Worm (Caenorhabditis elegans) whole organism, young adult: Measurements from ENCODE around the gene far-4.

Experiments used
- B0019.2 ChIP-seq: fragments of 200-800 bp; sonication (Bioruptor generic); conservative IDR thresholded peaks from 2 replicates; pipeline ENCODE4 v1.3.6; 2022; ENCODE audit warnings: missing genetic modification reagents, missing genetic modification characterization, missing compliant biosample characterization
- D2030.7 ChIP-seq: fragments of 200-800 bp; sonication (Bioruptor generic); IDR thresholded peaks from 2 replicates; pipeline ENCODE4 v1.3.6; 2022; ENCODE audit warnings: missing genetic modification reagents, missing genetic modification characterization, missing compliant biosample characterization
- F10E7.11 ChIP-seq: sonication (generic microtip); optimal IDR thresholded peaks from 2 replicates; lab custom pipeline; 2017; ENCODE audit warnings: mild to moderate bottlenecking, missing genetic modification characterization, moderate library complexity, missing compliant biosample characterization
- F33H1.4 ChIP-seq: fragments of 200-800 bp; sonication (Bioruptor generic); IDR thresholded peaks from 2 replicates; pipeline ENCODE4 v1.3.6; 2022; ENCODE audit warnings: missing genetic modification reagents, missing genetic modification characterization, missing compliant biosample characterization
- F49E8.2 ChIP-seq: sonication (generic microtip); optimal IDR thresholded peaks from 3 replicates; lab custom pipeline; 2017; ENCODE audit warnings: missing genetic modification characterization, mild to moderate bottlenecking, missing compliant biosample characterization, antibody characterized with exemption, moderate library complexity; ENCODE audit not compliant: insufficient read depth
- T26A5.8 ChIP-seq: sonication (generic microtip); optimal IDR thresholded peaks from 2 replicates; lab custom pipeline; 2016; ENCODE audit warnings: missing genetic modification characterization, missing compliant biosample characterization
- Y56A3A.18 ChIP-seq: fragments of 200-800 bp; sonication (Bioruptor generic); IDR thresholded peaks from 2 replicates; pipeline ENCODE4 v1.3.6; 2022; ENCODE audit warnings: missing genetic modification reagents, missing genetic modification characterization, missing compliant biosample characterization
- Y95B8A.8 ChIP-seq: fragments of 200-800 bp; sonication (Bioruptor generic); IDR thresholded peaks from 2 replicates; pipeline ENCODE4 v1.3.6; 2022; ENCODE audit warnings: missing genetic modification reagents, missing genetic modification characterization, missing compliant biosample characterization
- ZK185.1 ChIP-seq: sonication (generic microtip); optimal IDR thresholded peaks from 2 replicates; lab custom pipeline; 2016; ENCODE audit warnings: mild to moderate bottlenecking, missing genetic modification characterization, missing compliant biosample characterization; ENCODE audit not compliant: poor library complexity, severe bottlenecking
- aptf-2 ChIP-seq: fragments of 200-800 bp; sonication (Bioruptor generic); conservative IDR thresholded peaks from 2 replicates; pipeline ENCODE4 v1.3.6; 2022; ENCODE audit warnings: missing genetic modification reagents, missing genetic modification characterization, missing compliant biosample characterization
- aptf-3 ChIP-seq: fragments of 200-800 bp; sonication (Bioruptor generic); IDR thresholded peaks from 2 replicates; pipeline ENCODE4 v1.3.6; 2022; ENCODE audit warnings: missing genetic modification characterization, missing compliant biosample characterization
- attf-3 ChIP-seq: fragments of 200-800 bp; sonication (Bioruptor generic); conservative IDR thresholded peaks from 2 replicates; pipeline ENCODE4 v1.3.6; 2022; ENCODE audit warnings: missing genetic modification reagents, missing genetic modification characterization, missing compliant biosample characterization
- bed-1 ChIP-seq: fragments of 200-800 bp; sonication (Bioruptor generic); IDR thresholded peaks from 2 replicates; pipeline ENCODE4 v1.3.6; 2022; ENCODE audit warnings: missing genetic modification reagents, missing genetic modification characterization, missing compliant biosample characterization
- cebp-1 ChIP-seq, 2 experiments: fragments of 200-800 bp in 1 of 2; sonication (Bioruptor generic) in 1 of 2; sonication (generic microtip) in 1 of 2; IDR thresholded peaks in 1 of 2; optimal IDR thresholded peaks in 1 of 2; 2 replicates each; pipeline versions ENCODE4 v1.3.6 to Lab custom; 2017 to 2022; ENCODE audit warnings: missing compliant biosample characterization in 2 of 2, missing genetic modification characterization in 2 of 2, mild to moderate bottlenecking in 1 of 2, missing genetic modification reagents in 1 of 2, moderate library complexity in 1 of 2
- ceh-91 ChIP-seq: fragments of 200-800 bp; sonication (Bioruptor generic); IDR thresholded peaks from 2 replicates; pipeline ENCODE4 v1.3.6; 2022; ENCODE audit warnings: missing genetic modification reagents, missing genetic modification characterization, missing compliant biosample characterization
- dox-1 ChIP-seq: fragments of 200-800 bp; sonication (Bioruptor generic); IDR thresholded peaks from 2 replicates; pipeline ENCODE4 v1.3.6; 2022; ENCODE audit warnings: missing genetic modification reagents, missing genetic modification characterization, missing compliant biosample characterization
- dpl-1 ChIP-seq: fragments of 150-350 bp; optimal IDR thresholded peaks from 2 replicates; lab custom pipeline; 2014; ENCODE audit warnings: missing biosample characterization, missing genetic modification reagents, missing genetic modification characterization
- efl-1 ChIP-seq: fragments of 150-350 bp; optimal IDR thresholded peaks from 2 replicates; lab custom pipeline; 2014; ENCODE audit warnings: missing biosample characterization, missing genetic modification reagents, missing genetic modification characterization
- ets-4 ChIP-seq: fragments of 200-800 bp; sonication (Bioruptor generic); optimal IDR thresholded peaks from 2 replicates; lab custom pipeline; 2018; ENCODE audit warnings: mild to moderate bottlenecking, missing genetic modification characterization, missing compliant biosample characterization
- him-1 ChIP-seq: sonication (generic microtip); optimal IDR thresholded peaks from 2 replicates; lab custom pipeline; 2016; ENCODE audit warnings: missing genotype, missing genetic modification reagents, missing genetic modification characterization, missing compliant biosample characterization
- hmg-1.2 ChIP-seq: fragments of 200-800 bp; sonication (Bioruptor generic); IDR thresholded peaks from 2 replicates; pipeline ENCODE4 v1.3.6; 2022; ENCODE audit warnings: missing genetic modification reagents, missing genetic modification characterization, missing compliant biosample characterization
- lsl-1 ChIP-seq: fragments of 200-800 bp; sonication (Bioruptor generic); optimal IDR thresholded peaks from 2 replicates; lab custom pipeline; 2018; ENCODE audit warnings: mild to moderate bottlenecking, missing genetic modification characterization, moderate library complexity, missing compliant biosample characterization
- madf-6 ChIP-seq: fragments of 200-800 bp; sonication (Bioruptor generic); IDR thresholded peaks from 2 replicates; pipeline ENCODE4 v1.3.6; 2022; ENCODE audit warnings: missing genetic modification reagents, missing genetic modification characterization, missing compliant biosample characterization
- madf-8 ChIP-seq: fragments of 200-800 bp; sonication (Bioruptor generic); conservative IDR thresholded peaks from 2 replicates; pipeline ENCODE4 v1.3.6; 2022; ENCODE audit warnings: missing genetic modification reagents, missing genetic modification characterization, missing compliant biosample characterization
- nfya-2 ChIP-seq: fragments of 200-800 bp; sonication (Bioruptor generic); IDR thresholded peaks from 2 replicates; pipeline ENCODE4 v1.3.6; 2022; ENCODE audit warnings: missing genetic modification reagents, missing genetic modification characterization, missing compliant biosample characterization
- nhr-120 ChIP-seq: fragments of 200-800 bp; sonication (Bioruptor generic); IDR thresholded peaks from 2 replicates; pipeline ENCODE4 v1.3.6; 2022; ENCODE audit warnings: missing genetic modification characterization, missing compliant biosample characterization
- nhr-27 ChIP-seq: fragments of 200-800 bp; sonication (Bioruptor generic); optimal IDR thresholded peaks from 2 replicates; lab custom pipeline; 2018; ENCODE audit warnings: mild to moderate bottlenecking, missing genetic modification characterization, moderate library complexity, missing compliant biosample characterization
- pbrm-1 ChIP-seq: fragments of 200-800 bp; sonication (Bioruptor generic); IDR thresholded peaks from 2 replicates; pipeline ENCODE4 v1.3.6; 2022; ENCODE audit warnings: missing genetic modification reagents, missing genetic modification characterization, missing compliant biosample characterization
- pha-4 ChIP-seq: fragments of 150-350 bp; sonication (generic microtip); optimal IDR thresholded peaks from 2 replicates; lab custom pipeline; 2014; ENCODE audit warnings: missing biosample characterization, missing genetic modification reagents, missing genetic modification characterization
- rcor-1 ChIP-seq: fragments of 200-800 bp; sonication (Bioruptor generic); IDR thresholded peaks from 2 replicates; pipeline ENCODE4 v1.3.6; 2022; ENCODE audit warnings: missing genetic modification reagents, missing genetic modification characterization, missing compliant biosample characterization
- rpc-1 ChIP-seq, 2 experiments: fragments of 150-350 bp in 1 of 2; sonication (generic microtip) in 1 of 2; optimal IDR thresholded peaks; 2 replicates each; lab custom pipeline; 2014 to 2018; ENCODE audit warnings: missing biosample characterization in 1 of 2, missing genetic modification characterization in 1 of 2, missing genetic modification reagents in 1 of 2, missing genotype in 1 of 2
- snpc-1.1 ChIP-seq: sonication (generic microtip); optimal IDR thresholded peaks from 2 replicates; lab custom pipeline; 2017; ENCODE audit warnings: missing genetic modification characterization, mild to moderate bottlenecking, missing compliant biosample characterization, antibody characterized with exemption, moderate library complexity, missing genotype, missing genetic modification reagents; ENCODE audit not compliant: insufficient read depth
- snpc-1.3 ChIP-seq: sonication (generic microtip); optimal IDR thresholded peaks from 2 replicates; lab custom pipeline; 2017; ENCODE audit warnings: missing genetic modification characterization, mild to moderate bottlenecking, missing compliant biosample characterization, antibody characterized with exemption, moderate library complexity, missing genotype, missing genetic modification reagents; ENCODE audit not compliant: insufficient read depth
- snpc-3.4 ChIP-seq: sonication (generic microtip); optimal IDR thresholded peaks from 2 replicates; lab custom pipeline; 2017; ENCODE audit warnings: missing genetic modification characterization, mild to moderate bottlenecking, missing compliant biosample characterization, antibody characterized with exemption, moderate library complexity, missing genotype, missing genetic modification reagents
- snpc-4 ChIP-seq, 5 experiments: fragments of 150-350 bp in 1 of 5; sonication (generic microtip) in 4 of 5; optimal IDR thresholded peaks; 2 replicates each; lab custom pipeline; 2014 to 2018; ENCODE audit warnings: missing genetic modification characterization in 5 of 5, missing biosample characterization in 3 of 5, antibody characterized with exemption in 2 of 5, mild to moderate bottlenecking in 2 of 5, missing compliant biosample characterization in 2 of 5, missing genotype in 2 of 5, moderate library complexity in 2 of 5, missing genetic modification reagents in 1 of 5
- tbp1 ChIP-seq: fragments of 200-800 bp; sonication (Bioruptor generic); optimal IDR thresholded peaks from 2 replicates; lab custom pipeline; 2018; ENCODE audit warnings: mild to moderate bottlenecking, missing genetic modification characterization, missing compliant biosample characterization
- tbx-9 ChIP-seq: sonication (generic microtip); optimal IDR thresholded peaks from 2 replicates; lab custom pipeline; 2016; ENCODE audit warnings: borderline replicate concordance, missing genetic modification characterization, inconsistent platforms, missing compliant biosample characterization
- tlf-1 ChIP-seq: fragments of 200-800 bp; sonication (Bioruptor generic); optimal IDR thresholded peaks from 2 replicates; lab custom pipeline; 2018; ENCODE audit warnings: mild to moderate bottlenecking, missing genetic modification characterization, missing compliant biosample characterization
- unc-130 ChIP-seq: sonication (generic microtip); optimal IDR thresholded peaks from 2 replicates; lab custom pipeline; 2016; ENCODE audit warnings: missing genetic modification reagents, missing genetic modification characterization, missing compliant biosample characterization
- xnd-1 ChIP-seq: sonication (generic microtip); optimal IDR thresholded peaks from 2 replicates; lab custom pipeline; 2016; ENCODE audit warnings: missing genotype, missing genetic modification reagents, missing genetic modification characterization, missing compliant biosample characterization
- ztf-25 ChIP-seq: fragments of 200-800 bp; sonication (Bioruptor generic); IDR thresholded peaks from 2 replicates; pipeline ENCODE4 v1.3.6; 2022; ENCODE audit warnings: missing genetic modification reagents, missing genetic modification characterization, missing compliant biosample characterization

The far-4 gene

DNA sequence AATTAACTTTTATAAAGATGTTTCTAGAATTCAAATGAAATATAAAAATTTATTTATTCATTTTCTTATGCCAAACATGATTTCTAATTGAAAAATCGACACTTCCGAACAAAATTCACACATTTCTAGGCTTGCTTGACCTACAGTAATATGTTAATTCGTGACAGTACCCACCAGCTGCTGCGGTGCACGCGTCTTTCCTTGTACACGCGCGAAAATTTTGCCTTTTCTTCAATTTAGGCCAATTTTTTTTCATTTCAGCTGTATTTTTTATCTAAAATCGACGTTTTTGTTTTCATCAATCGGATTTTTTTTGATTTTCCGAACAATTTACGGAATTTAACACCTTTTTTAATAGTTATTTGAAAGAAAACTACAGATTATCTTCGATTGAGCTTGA is 609 bp upstream of the far-4 start:
- peak; percentile 12 for TF ChIP-seq unc-130
- no peak for TF ChIP-seq nhr-27
- no peak for TF ChIP-seq bed-1
- TF ChIP-seq snpc-3.4 (tag; lab: Kevin White, UChicago), result peak; percentile 83
- TF ChIP-seq Y56A3A.18, result no peak
- TF ChIP-seq xnd-1 (tag; lab: Kevin White, UChicago), result peak; percentile 92
- no peak for TF ChIP-seq ets-4
- no peak for TF ChIP-seq pha-4 (tag; lab: Kevin White, UChicago)
- TF ChIP-seq aptf-3 (GFP tag; lab: Robert Waterston, UW), result no peak
- peak; percentile 91 for TF ChIP-seq dpl-1 (GFP tag; lab: Kevin White, UChicago)
- peak; percentile 92 for TF ChIP-seq F33H1.4
- 0 out of 2 replicates have a peak, but pooled peaks have one; percentile 52 for TF ChIP-seq Y95B8A.8 (GFP tag; lab: Robert Waterston, UW)
- no peak for TF ChIP-seq nfya-2 (GFP tag; lab: Robert Waterston, UW)
- peak; percentile 66 for TF ChIP-seq B0019.2
- TF ChIP-seq ceh-91, result peak; percentile 86
- TF ChIP-seq madf-8 (GFP tag; lab: Robert Waterston, UW), result peak; percentile 95
- peak; percentile 63 for TF ChIP-seq him-1 (tag; lab: Kevin White, UChicago)
- no peak for TF ChIP-seq F10E7.11
- no peak for TF ChIP-seq snpc-4 (GFP tag; optimal IDR thresholded peaks at IDR 0.05; lab: Kevin White, UChicago)
- peak in 1 of 4 experiments; percentile 55 for TF ChIP-seq snpc-4 (tag; optimal IDR thresholded peaks at IDR 0.05; lab: Kevin White, UChicago)
- peak; percentile 97 for TF ChIP-seq madf-6 (GFP tag; lab: Robert Waterston, UW)
- TF ChIP-seq aptf-2 (GFP tag; lab: Robert Waterston, UW), result no peak
- peak; percentile 34; the same call in 1 of the 2 replicates for TF ChIP-seq attf-3 (GFP tag; lab: Robert Waterston, UW)
- peak; percentile 87 for TF ChIP-seq F49E8.2 (tag; lab: Kevin White, UChicago)
- peak; percentile 29; the same call in 1 of the 2 replicates for TF ChIP-seq hmg-1.2 (GFP tag; lab: Robert Waterston, UW)
- peak; percentile 12 for TF ChIP-seq tlf-1 (GFP tag; lab: Kevin White, UChicago)
- peak; percentile 35; the same call in 1 of the 2 replicates for TF ChIP-seq pbrm-1
- no peak for TF ChIP-seq rpc-1 (optimal IDR thresholded peaks at IDR 0.05; lab: Kevin White, UChicago)
- peak; percentile 4 for TF ChIP-seq rpc-1 (tag; optimal IDR thresholded peaks at IDR 0.05; lab: Kevin White, UChicago)
- TF ChIP-seq snpc-1.1 (tag; lab: Kevin White, UChicago), result peak; percentile 37
- TF ChIP-seq lsl-1 (GFP tag; lab: Kevin White, UChicago), result peak; percentile 99
- no peak for TF ChIP-seq cebp-1 (GFP tag; IDR thresholded peaks at IDR 0.05; lab: Robert Waterston, UW)
- no peak for TF ChIP-seq cebp-1 (tag; optimal IDR thresholded peaks at IDR 0.05; lab: Kevin White, UChicago)
- TF ChIP-seq D2030.7 (GFP tag; lab: Robert Waterston, UW), result peak; percentile 92
- TF ChIP-seq efl-1 (GFP tag; lab: Kevin White, UChicago), result peak; percentile 95
- TF ChIP-seq snpc-1.3, result peak; percentile 65
- peak; percentile 54; the same call in 1 of the 2 replicates for TF ChIP-seq rcor-1

DNA sequence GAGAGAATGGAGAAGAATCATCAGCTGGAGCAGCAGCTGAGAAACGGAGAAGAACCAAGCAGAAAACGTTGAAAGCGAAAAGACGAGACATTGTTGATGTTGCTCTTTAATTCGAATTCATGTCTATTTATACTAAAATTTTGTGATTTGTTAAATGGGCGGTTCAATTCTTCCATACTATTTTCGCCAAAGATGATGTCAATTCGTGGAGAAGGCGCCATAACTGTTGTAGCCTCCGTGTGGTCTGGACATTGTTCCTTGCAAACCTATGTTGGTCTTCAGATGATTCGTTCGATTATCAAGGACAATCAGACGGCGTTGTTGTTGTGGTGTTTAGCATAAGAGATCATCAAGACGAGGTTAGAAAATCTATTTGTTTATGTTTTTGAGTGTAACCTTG is 2.0 kb downstream of the far-4 start, which contains the start of gene far-3:
far-3 (minus strand) TSS at position 101 of the 400 bp plus-strand sequence.
- TF ChIP-seq T26A5.8 (tag; lab: Kevin White, UChicago) (no peak), tbx-9 (no peak), ztf-25 (GFP tag; lab: Robert Waterston, UW) (no peak), pbrm-1 (no peak), ZK185.1 (no peak), F33H1.4 (no peak), dpl-1 (GFP tag; lab: Kevin White, UChicago) (no peak), nhr-120 (GFP tag; lab: Robert Waterston, UW) (no peak), tbp1 (GFP tag; lab: Kevin White, UChicago) (no peak), dox-1 (GFP tag; lab: Robert Waterston, UW) (no peak)
- TF ChIP-seq, all 124 proteins: peak for 0
